Worm (Caenorhabditis elegans): ENCODE results near the gene rbm-22.

Gene rbm-22

DNA sequence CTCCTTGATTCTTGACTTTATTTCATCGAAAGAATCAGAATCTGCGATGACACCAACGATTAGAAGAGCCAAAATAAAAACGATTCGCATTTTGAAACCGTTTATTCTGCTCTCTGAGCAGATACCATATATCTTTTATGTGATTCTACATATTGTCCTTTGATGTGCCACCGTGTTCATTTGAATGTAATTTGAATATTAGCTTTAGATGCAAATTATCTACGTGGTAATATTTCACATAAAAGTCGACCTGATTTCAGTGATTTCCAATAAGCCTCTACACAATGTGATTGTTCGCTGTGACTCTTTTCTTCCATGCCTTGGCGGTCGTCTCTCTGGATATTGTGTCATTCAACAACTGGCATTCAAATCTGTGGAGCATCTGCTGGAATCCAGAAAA lies 37.9 kb downstream of the rbm-22 start, which contains the start of the genes F13E9.9 and F13E9.19:
F13E9.9 (minus strand) TSS at position 101 of the 400 bp plus-strand sequence.
F13E9.19 (plus strand) TSS at position 316 of the 400 bp plus-strand sequence.
- TF ChIP-seq F10E7.11 (tag; optimal IDR thresholded peaks at IDR 0.05), result no peak

DNA sequence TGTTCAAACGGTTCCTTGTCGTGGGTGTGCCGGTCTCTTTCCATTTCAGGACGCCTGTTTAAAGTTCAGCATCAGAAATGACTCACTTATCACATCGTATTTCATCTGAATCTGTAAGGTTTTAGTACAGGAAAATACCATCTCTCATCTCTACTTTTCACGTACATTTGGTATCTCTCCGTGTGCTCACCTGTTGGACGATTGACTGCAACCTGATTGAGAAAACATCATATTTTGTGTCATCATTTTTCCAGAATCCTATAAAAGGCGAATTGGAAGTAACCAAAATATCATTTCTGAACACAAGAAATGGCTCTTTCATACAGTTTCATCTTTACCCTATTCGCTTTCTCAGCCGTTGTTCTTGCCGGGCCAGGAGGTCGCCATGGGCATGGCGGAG lies 38.9 kb downstream of the rbm-22 start, which contains the start of gene srlf-30:
srlf-30 (plus strand) TSS at position 301 of the 400 bp plus-strand sequence.
- no peak for TF ChIP-seq snpc-4 (GFP tag; optimal IDR thresholded peaks at IDR 0.05)
- TF ChIP-seq snpc-4 (tag; optimal IDR thresholded peaks at IDR 0.05), result no peak
- no peak for TF ChIP-seq snpc-3.4 (tag; optimal IDR thresholded peaks at IDR 0.05)
- no peak for TF ChIP-seq ets-4 (GFP tag; optimal IDR thresholded peaks at IDR 0.05)
- TF ChIP-seq F37B4.10 (GFP tag; IDR thresholded peaks at IDR 0.05), result no peak

DNA sequence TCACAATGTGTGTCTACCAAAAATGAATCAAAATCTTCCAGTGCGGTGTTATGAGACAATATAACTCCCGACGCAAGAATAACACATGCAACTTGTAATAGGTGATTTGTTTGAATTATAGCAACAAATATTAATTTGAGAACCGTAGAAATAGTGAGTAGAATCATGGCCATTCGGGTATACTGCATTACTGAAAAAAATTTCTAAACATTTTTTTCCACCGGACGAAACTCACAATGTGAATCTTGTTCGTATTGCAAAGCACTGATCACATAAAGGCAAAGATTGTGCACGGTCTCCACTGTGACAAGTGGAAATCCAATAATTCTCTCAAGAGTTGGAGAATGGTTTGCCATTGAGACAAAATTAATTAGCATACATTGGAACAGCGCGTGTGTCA lies 41.3 kb downstream of the rbm-22 start:
- TF ChIP-seq hrde-1 (tag; optimal IDR thresholded peaks at IDR 0.05; ENCODE audit: borderline replicate concordance), result no peak
- no peak for TF ChIP-seq ztf-22 (GFP tag; optimal IDR thresholded peaks at IDR 0.05)
- TF ChIP-seq rpc-1 (optimal IDR thresholded peaks at IDR 0.05), result no peak
- TF ChIP-seq rpc-1 (tag; optimal IDR thresholded peaks at IDR 0.05), result no peak
- TF ChIP-seq xnd-1 (tag; optimal IDR thresholded peaks at IDR 0.05), result no peak
- no peak for TF ChIP-seq ceh-100 (GFP tag; IDR thresholded peaks at IDR 0.05)

DNA sequence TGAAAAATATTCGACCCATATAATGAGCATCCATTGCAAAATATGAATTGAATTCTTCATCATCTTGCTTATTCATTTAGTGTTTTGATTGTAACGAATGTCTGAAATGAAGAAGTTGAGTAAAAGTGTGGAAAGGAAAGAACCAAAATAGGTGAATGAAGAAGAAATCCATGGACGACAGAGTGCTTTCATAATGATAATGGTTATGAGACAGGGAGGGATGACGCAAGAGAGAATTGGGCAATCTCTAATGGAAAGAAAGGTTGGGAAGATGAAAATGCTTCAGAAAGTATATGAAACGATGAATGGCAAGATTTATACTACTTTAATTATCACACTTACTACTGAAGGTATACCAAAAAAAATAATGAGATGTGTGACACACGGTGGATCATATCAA lies 43.1 kb downstream of the rbm-22 start, which contains the start of gene ZK596.3:
ZK596.3 (minus strand) TSS at position 101 of the 400 bp plus-strand sequence.
- TF ChIP-seq rec-8 (tag; optimal IDR thresholded peaks at IDR 0.05), result no peak
- no peak for TF ChIP-seq snpc-1.1 (tag; optimal IDR thresholded peaks at IDR 0.05; ENCODE audit: insufficient read depth)
- TF ChIP-seq F55B11.4 (tag; optimal IDR thresholded peaks at IDR 0.05; ENCODE audit: borderline replicate concordance, insufficient read depth), result no peak
- TF ChIP-seq F22D6.2 (tag; optimal IDR thresholded peaks at IDR 0.05), result no peak
- no peak for TF ChIP-seq F39B2.1 (GFP tag; IDR thresholded peaks at IDR 0.05)
- no peak for TF ChIP-seq ceh-58 (GFP tag; IDR thresholded peaks at IDR 0.05)
- no peak for TF ChIP-seq mel-28 (tag; optimal IDR thresholded peaks at IDR 0.05; ENCODE audit: borderline replicate concordance)
- no peak for TF ChIP-seq F37B4.10 (GFP tag; IDR thresholded peaks at IDR 0.05)
- no peak for TF ChIP-seq Y56A3A.18 (GFP tag; IDR thresholded peaks at IDR 0.05)
- TF ChIP-seq F33H1.4 (GFP tag; IDR thresholded peaks at IDR 0.05), result no peak
- no peak for TF ChIP-seq B0035.1 (tag; optimal IDR thresholded peaks at IDR 0.05)
- TF ChIP-seq rpc-1 (optimal IDR thresholded peaks at IDR 0.05), result no peak
- no peak for TF ChIP-seq rpc-1 (tag; optimal IDR thresholded peaks at IDR 0.05)
- TF ChIP-seq nhr-120 (GFP tag; IDR thresholded peaks at IDR 0.05), result no peak
- TF ChIP-seq unc-62 (GFP tag; optimal IDR thresholded peaks at IDR 0.05), result no peak
- TF ChIP-seq aptf-3 (GFP tag; IDR thresholded peaks at IDR 0.05), result no peak
- no peak for TF ChIP-seq rcor-1 (GFP tag; IDR thresholded peaks at IDR 0.05)

DNA sequence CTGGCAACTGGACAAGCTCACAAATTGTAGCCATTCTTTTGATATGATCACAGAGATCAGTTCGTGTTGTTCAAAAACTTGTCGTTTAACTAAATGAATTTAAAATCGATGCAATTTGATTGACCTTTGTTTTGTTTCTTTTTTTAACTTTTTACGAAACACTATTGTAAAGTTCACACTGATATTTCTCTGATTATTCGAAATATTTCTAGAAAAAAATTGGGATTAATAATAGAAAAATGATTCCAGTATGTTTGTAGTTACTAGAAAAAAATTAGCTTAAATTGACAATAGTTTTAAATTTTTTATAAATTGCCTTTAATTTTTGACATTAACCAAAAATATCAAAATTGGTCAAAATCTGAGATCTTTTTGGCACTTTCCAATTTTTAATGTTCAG lies 48.0 kb downstream of the rbm-22 start, which contains the start of gene ZK596.2:
ZK596.2 (minus strand) TSS at position 101 of the 400 bp plus-strand sequence.
- no peak for TF ChIP-seq T07F8.4 (tag; optimal IDR thresholded peaks at IDR 0.05)
- no peak for TF ChIP-seq atf-7 (tag; optimal IDR thresholded peaks at IDR 0.05)
- TF ChIP-seq fkh-3 (tag; optimal IDR thresholded peaks at IDR 0.05), result no peak
- TF ChIP-seq egl-44 (GFP tag; IDR thresholded peaks at IDR 0.05), result no peak
- no peak for TF ChIP-seq chd-7 (tag; optimal IDR thresholded peaks at IDR 0.05)
- no peak for TF ChIP-seq mcd-1 (GFP tag; IDR thresholded peaks at IDR 0.05)

Measured in whole organism, young adult.